Fruit fly (Drosophila melanogaster): ENCODE results near the gene CG9784.

The CG9784 gene

dm6 chrX:16637594-16638485 is 38.8 kb upstream of the CG9784 start, which contains the start of gene RpS19a (continued):
- TF ChIP-seq chm (GFP tag; IDR thresholded peaks at IDR 0.05) (peak; percentile 88), CG16813 (GFP tag; IDR thresholded peaks at IDR 0.05; ENCODE audit: partially characterized antibody) (no peak), Camta (GFP tag; optimal IDR thresholded peaks at IDR 0.05) (peak; percentile 41), ro (GFP tag; IDR thresholded peaks at IDR 0.05) (no peak; the same call in 1 of the 2 replicates), CG7372 (GFP tag; IDR thresholded peaks at IDR 0.05) (peak; percentile 60; the same call in 1 of the 2 replicates), CG9817 (tag; optimal IDR thresholded peaks at IDR 0.05) (peak; percentile 67), CG31441 (GFP tag; IDR thresholded peaks at IDR 0.05) (peak; percentile 77), Eip74EF (GFP tag; optimal IDR thresholded peaks at IDR 0.05) (peak in 1 of 2 experiments; percentile 76), dpn (GFP tag; optimal IDR thresholded peaks at IDR 0.05) (peak; percentile 19 to 52), Ets97D (GFP tag; optimal IDR thresholded peaks at IDR 0.05) (peak; percentile 99), CG11093 (GFP tag; IDR thresholded peaks at IDR 0.05) (no peak), Opbp (GFP tag; IDR thresholded peaks at IDR 0.05; ENCODE audit: partially characterized antibody) (peak; percentile 99), CG1832 (GFP tag; optimal IDR thresholded peaks at IDR 0.05) (peak; percentile 53), dmrt99B (tag; optimal IDR thresholded peaks at IDR 0.05) (peak; percentile 68), CG2199 (GFP tag; IDR thresholded peaks at IDR 0.05) (peak; percentile 74; the same call in 1 of the 3 replicates), Lpt (GFP tag; optimal IDR thresholded peaks at IDR 0.05) (no peak), ind (GFP tag; optimal IDR thresholded peaks at IDR 0.05) (no peak), CG6854 (GFP tag; optimal IDR thresholded peaks at IDR 0.05) (peak; percentile 80), bsh (GFP tag; optimal IDR thresholded peaks at IDR 0.05) (peak; percentile 15 to 64), CG7271 (tag; optimal IDR thresholded peaks at IDR 0.05) (peak; percentile 77), Mad (GFP tag; optimal IDR thresholded peaks at IDR 0.05) (peak; percentile 57), CG17802 (tag; optimal IDR thresholded peaks at IDR 0.05) (peak; percentile 80), ssp (GFP tag; IDR thresholded peaks at IDR 0.05) (no peak; the same call in 1 of the 2 replicates), Ptx1 (GFP tag; IDR thresholded peaks at IDR 0.05) (peak; percentile 58), CG16779 (GFP tag; IDR thresholded peaks at IDR 0.05) (0 out of 2 replicates have a peak, but pooled peaks have one; percentile 66), CG2129 (GFP tag; IDR thresholded peaks at IDR 0.05; ENCODE audit: partially characterized antibody) (no peak; the same call in 1 of the 2 replicates), CG7556 (GFP tag; optimal IDR thresholded peaks at IDR 0.05) (peak; percentile 72), CG14965 (GFP tag; optimal IDR thresholded peaks at IDR 0.05; ENCODE audit: borderline replicate concordance) (no peak), Dll (GFP tag; IDR thresholded peaks at IDR 0.05; ENCODE audit: partially characterized antibody) (peak; percentile 73; the same call in 2 of the 4 replicates), CG31365 (tag; optimal IDR thresholded peaks at IDR 0.05) (peak; percentile 81), Atf-2 (GFP tag; optimal IDR thresholded peaks at IDR 0.05) (peak; percentile 36), sc (optimal IDR thresholded peaks at IDR 0.05) (no peak), sc (GFP tag; optimal IDR thresholded peaks at IDR 0.05) (peak; percentile 80), slp2 (GFP tag; optimal IDR thresholded peaks at IDR 0.05) (peak; percentile 49), kay (GFP tag; optimal IDR thresholded peaks at IDR 0.05) (no peak), CG1647 (GFP tag; optimal IDR thresholded peaks at IDR 0.05) (peak; percentile 53), sima (GFP tag; optimal IDR thresholded peaks at IDR 0.05) (no peak), zf30C (GFP tag; optimal IDR thresholded peaks at IDR 0.05) (peak; percentile 42), CG14014 (GFP tag; IDR thresholded peaks at IDR 0.05) (peak; percentile 72), tin (GFP tag; optimal IDR thresholded peaks at IDR 0.05) (peak; percentile 40), CG33557 (GFP tag; optimal IDR thresholded peaks at IDR 0.05) (peak; percentile 75), CG43689 (GFP tag; IDR thresholded peaks at IDR 0.05) (peak; percentile 68; the same call in 1 of the 2 replicates), CG17361 (GFP tag; IDR thresholded peaks at IDR 0.05) (peak; percentile 84), CG7928 (GFP tag; optimal IDR thresholded peaks at IDR 0.05) (peak; percentile 26), Med (GFP tag) (peak; percentile 97), sna (GFP tag; IDR thresholded peaks at IDR 0.05; ENCODE audit: partially characterized antibody) (no peak), Hand (GFP tag; optimal IDR thresholded peaks at IDR 0.05) (peak; percentile 88), CG6175 (GFP tag; IDR thresholded peaks at IDR 0.05) (peak; percentile 73)
